Fruit fly (Drosophila melanogaster) whole organism, prepupa: ENCODE data around the gene CG34300.

ENCODE experiments used
- Blimp-1 ChIP-seq: fragments of 200-800 bp; sonication (Bioruptor generic); optimal IDR thresholded peaks from 3 replicates; lab custom pipeline; 2017; ENCODE audit warnings: missing biosample characterization, missing genetic modification characterization, mild to moderate bottlenecking, moderate library complexity, missing genetic modification reagents
- CG10669 ChIP-seq: fragments of 200-800 bp; sonication (Bioruptor generic); optimal IDR thresholded peaks from 3 replicates; lab custom pipeline; 2018; ENCODE audit warnings: missing biosample characterization, mild to moderate bottlenecking, missing genetic modification characterization, moderate library complexity
- CG11294 ChIP-seq: fragments of 200-800 bp; sonication (Bioruptor generic); IDR thresholded peaks from 2 replicates; pipeline ENCODE4 v1.3.6; 2022; ENCODE audit warnings: missing biosample characterization, missing genetic modification characterization
- CG11902 ChIP-seq: fragments of 200-800 bp; sonication (Bioruptor generic); optimal IDR thresholded peaks from 3 replicates; lab custom pipeline; 2016; ENCODE audit warnings: missing biosample characterization, missing genetic modification characterization
- CG15336 ChIP-seq: fragments of 200-800 bp; sonication (Bioruptor generic); IDR thresholded peaks from 2 replicates; pipeline ENCODE4 v1.3.6; 2022; ENCODE audit warnings: missing biosample characterization, missing genetic modification characterization
- CG1621 ChIP-seq: fragments of 200-800 bp; sonication (Bioruptor generic); optimal IDR thresholded peaks from 3 replicates; lab custom pipeline; 2018; ENCODE audit warnings: missing biosample characterization, mild to moderate bottlenecking, missing genetic modification characterization
- CG16779 ChIP-seq: fragments of 200-800 bp; sonication (Bioruptor generic); optimal IDR thresholded peaks from 3 replicates; lab custom pipeline; 2017; ENCODE audit warnings: missing biosample characterization, mild to moderate bottlenecking, missing genetic modification characterization
- CG3032 ChIP-seq: fragments of 200-800 bp; optimal IDR thresholded peaks from 2 replicates; lab custom pipeline; 2019; ENCODE audit warnings: missing biosample characterization, mild to moderate bottlenecking, missing genetic modification characterization, moderate library complexity
- CG32006 ChIP-seq: fragments of 200-800 bp; sonication (Bioruptor generic); optimal IDR thresholded peaks from 3 replicates; lab custom pipeline; 2017; ENCODE audit warnings: missing biosample characterization, mild to moderate bottlenecking, missing genetic modification characterization
- CG34406 ChIP-seq: fragments of 200-800 bp; sonication (Bioruptor generic); optimal IDR thresholded peaks from 3 replicates; lab custom pipeline; 2016; ENCODE audit warnings: missing biosample characterization, missing genetic modification characterization
- CG3919 ChIP-seq: fragments of 200-800 bp; sonication (Bioruptor generic); optimal IDR thresholded peaks from 3 replicates; lab custom pipeline; 2016; ENCODE audit warnings: missing biosample characterization, missing genetic modification characterization
- CG4318 ChIP-seq: fragments of 200-800 bp; sonication (Bioruptor generic); optimal IDR thresholded peaks from 3 replicates; lab custom pipeline; 2017; ENCODE audit warnings: missing biosample characterization, mild to moderate bottlenecking, missing genetic modification characterization
- CG6163 ChIP-seq: fragments of 200-800 bp; sonication (Bioruptor generic); IDR thresholded peaks from 3 replicates; pipeline ENCODE4 v1.3.6; 2022; ENCODE audit warnings: missing biosample characterization, missing genetic modification characterization
- CG6792 ChIP-seq: fragments of 200-800 bp; sonication (Bioruptor generic); optimal IDR thresholded peaks from 3 replicates; lab custom pipeline; 2016; ENCODE audit warnings: missing biosample characterization, missing genetic modification characterization
- CG6808 ChIP-seq: fragments of 200-800 bp; sonication (Bioruptor generic); optimal IDR thresholded peaks from 3 replicates; lab custom pipeline; 2017; ENCODE audit warnings: missing biosample characterization, missing genetic modification characterization, mild to moderate bottlenecking, moderate library complexity, missing genetic modification reagents
- CG6854 ChIP-seq: fragments of 200-800 bp; sonication (Bioruptor generic); optimal IDR thresholded peaks from 2 replicates; lab custom pipeline; 2017; ENCODE audit warnings: missing biosample characterization, mild to moderate bottlenecking, missing genetic modification characterization
- CG8119 ChIP-seq: fragments of 200-800 bp; sonication (Bioruptor generic); IDR thresholded peaks from 3 replicates; pipeline ENCODE4 v1.3.6; 2022; ENCODE audit warnings: missing biosample characterization, missing genetic modification characterization
- CG8319 ChIP-seq: fragments of 200-800 bp; sonication (Bioruptor generic); optimal IDR thresholded peaks from 3 replicates; lab custom pipeline; 2016; ENCODE audit warnings: missing biosample characterization, missing genetic modification characterization
- CG8632 ChIP-seq: fragments of 200-800 bp; sonication (Bioruptor generic); optimal IDR thresholded peaks from 3 replicates; lab custom pipeline; 2016; ENCODE audit warnings: missing biosample characterization, missing genetic modification characterization
- CG9139 ChIP-seq: fragments of 200-800 bp; sonication (Bioruptor generic); optimal IDR thresholded peaks from 3 replicates; lab custom pipeline; 2017; ENCODE audit warnings: missing biosample characterization, mild to moderate bottlenecking, missing genetic modification characterization
- Eip75B ChIP-seq: fragments of 200-800 bp; sonication (Bioruptor generic); optimal IDR thresholded peaks from 3 replicates; lab custom pipeline; 2016; ENCODE audit warnings: missing biosample characterization, missing genetic modification characterization
- Eip78C ChIP-seq: fragments of 200-800 bp; sonication (Bioruptor generic); peaks from one replicate; lab custom pipeline; 2016; ENCODE audit warnings: missing biosample characterization, missing genetic modification characterization
- Eip93F ChIP-seq: fragments of 200-800 bp; sonication (Bioruptor generic); optimal IDR thresholded peaks from 2 replicates; lab custom pipeline; 2016; ENCODE audit warnings: missing biosample characterization, mild to moderate bottlenecking, missing genetic modification characterization
- Ets21C ChIP-seq: fragments of 200-800 bp; sonication (Bioruptor generic); optimal IDR thresholded peaks from 3 replicates; lab custom pipeline; 2016; ENCODE audit warnings: missing biosample characterization, missing genetic modification characterization
- Ets96B ChIP-seq: fragments of 200-800 bp; optimal IDR thresholded peaks from 2 replicates; lab custom pipeline; 2019; ENCODE audit warnings: missing biosample characterization, mild to moderate bottlenecking, missing genetic modification characterization, moderate library complexity
- Gug ChIP-seq: fragments of 200-800 bp; sonication (Bioruptor generic); IDR thresholded peaks from 2 replicates; pipeline ENCODE4 v1.3.6; 2022; ENCODE audit warnings: missing biosample characterization, missing genetic modification characterization
- Hr38 ChIP-seq: sonication (Bioruptor generic); optimal IDR thresholded peaks from 2 replicates; lab custom pipeline; 2016; ENCODE audit warnings: missing biosample characterization, missing genetic modification characterization
- Hr4 ChIP-seq: fragments of 200-800 bp; sonication (Bioruptor generic); optimal IDR thresholded peaks from 3 replicates; lab custom pipeline; 2016; ENCODE audit warnings: missing biosample characterization, missing genetic modification characterization
- Met ChIP-seq: fragments of 200-800 bp; sonication (Bioruptor generic); optimal IDR thresholded peaks from 3 replicates; lab custom pipeline; 2016; ENCODE audit warnings: missing biosample characterization, missing genetic modification characterization
- OdsH ChIP-seq: fragments of 200-800 bp; sonication (Bioruptor generic); optimal IDR thresholded peaks from 3 replicates; lab custom pipeline; 2016; ENCODE audit warnings: missing biosample characterization, missing genetic modification characterization
- Smox ChIP-seq: fragments of 200-800 bp; sonication (Bioruptor generic); optimal IDR thresholded peaks from 3 replicates; lab custom pipeline; 2016; ENCODE audit warnings: missing biosample characterization, missing genetic modification characterization
- Sox102F ChIP-seq: fragments of 200-800 bp; sonication (Bioruptor generic); optimal IDR thresholded peaks from 2 replicates; lab custom pipeline; 2016; ENCODE audit warnings: missing biosample characterization, mild to moderate bottlenecking, missing genetic modification characterization
- Sox14 ChIP-seq: fragments of 200-800 bp; sonication (Bioruptor generic); optimal IDR thresholded peaks from 3 replicates; lab custom pipeline; 2016; ENCODE audit warnings: missing biosample characterization, missing genetic modification characterization
- achi ChIP-seq: fragments of 200-800 bp; sonication (Bioruptor generic); optimal IDR thresholded peaks from 3 replicates; lab custom pipeline; 2016; ENCODE audit warnings: missing biosample characterization, missing genetic modification characterization
- cyc ChIP-seq: fragments of 200-800 bp; sonication (Bioruptor generic); optimal IDR thresholded peaks from 3 replicates; lab custom pipeline; 2016; ENCODE audit warnings: missing biosample characterization, missing genetic modification characterization
- dsx ChIP-seq: fragments of 200-800 bp; optimal IDR thresholded peaks from 3 replicates; lab custom pipeline; 2019; ENCODE audit warnings: missing biosample characterization, mild to moderate bottlenecking, missing genetic modification characterization, moderate library complexity; ENCODE audit not compliant: poor library complexity, severe bottlenecking
- eg ChIP-seq: fragments of 200-800 bp; sonication (Bioruptor generic); IDR thresholded peaks from 3 replicates; pipeline ENCODE4 v1.3.6; 2022; ENCODE audit warnings: missing biosample characterization, missing genetic modification characterization
- fd85E ChIP-seq: fragments of 200-800 bp; sonication (Bioruptor generic); optimal IDR thresholded peaks from 3 replicates; lab custom pipeline; 2016; ENCODE audit warnings: missing biosample characterization, missing genetic modification characterization
- fkh ChIP-seq: fragments of 200-800 bp; sonication (Bioruptor generic); optimal IDR thresholded peaks from 3 replicates; lab custom pipeline; 2017; ENCODE audit warnings: missing biosample characterization, mild to moderate bottlenecking, missing genetic modification characterization, moderate library complexity
- net ChIP-seq: fragments of 200-800 bp; sonication (Bioruptor generic); optimal IDR thresholded peaks from 3 replicates; lab custom pipeline; 2016; ENCODE audit warnings: missing biosample characterization, missing genetic modification characterization
- pdm3 ChIP-seq: fragments of 200-800 bp; sonication (Bioruptor generic); optimal IDR thresholded peaks from 3 replicates; lab custom pipeline; 2016; ENCODE audit warnings: missing biosample characterization, missing genetic modification characterization
- salr ChIP-seq, 2 experiments: fragments of 200-800 bp; sonication (Bioruptor generic); optimal IDR thresholded peaks; 3 replicates each; lab custom pipeline; 2016 to 2018; ENCODE audit warnings: missing biosample characterization in 2 of 2, missing genetic modification characterization in 2 of 2, mild to moderate bottlenecking in 1 of 2
- spab ChIP-seq: fragments of 200-800 bp; sonication (Bioruptor generic); optimal IDR thresholded peaks from 2 replicates; lab custom pipeline; 2017; ENCODE audit warnings: missing biosample characterization, mild to moderate bottlenecking, missing genetic modification characterization, missing genetic modification reagents
- ss ChIP-seq, 2 experiments: fragments of 200-800 bp; sonication (Bioruptor generic); optimal IDR thresholded peaks; 2 replicates in 1 of 2; 3 replicates in 1 of 2; lab custom pipeline; 2017 to 2018; ENCODE audit warnings: mild to moderate bottlenecking in 2 of 2, missing biosample characterization in 2 of 2, missing genetic modification characterization in 2 of 2, moderate library complexity in 1 of 2
- svp ChIP-seq: fragments of 200-800 bp; sonication (Bioruptor generic); peaks from one replicate; lab custom pipeline; 2016; ENCODE audit warnings: missing biosample characterization, missing genetic modification characterization
- topi ChIP-seq: fragments of 200-800 bp; sonication (Bioruptor generic); optimal IDR thresholded peaks from 3 replicates; lab custom pipeline; 2016; ENCODE audit warnings: missing biosample characterization, missing genetic modification characterization
- vri ChIP-seq: fragments of 200-800 bp; sonication (Bioruptor generic); optimal IDR thresholded peaks from 3 replicates; lab custom pipeline; 2016; ENCODE audit warnings: missing biosample characterization, mild to moderate bottlenecking, missing genetic modification characterization

Gene CG34300

dm6 chr3R:30258298-30258990 is 48.0 kb downstream of the CG34300 start (continued):
- TF ChIP-seq CG3919 (GFP tag; lab: Kevin White, UChicago) (peak; percentile 78), achi (GFP tag; lab: Kevin White, UChicago) (peak; percentile 80), CG10669 (peak; percentile 80), Hr4 (GFP tag; lab: Kevin White, UChicago) (peak; percentile 68), svp (peak; percentile 91), OdsH (GFP tag; lab: Kevin White, UChicago) (peak; percentile 84), fd85E (peak; percentile 61), CG11294 (GFP tag; lab: Robert Waterston, UW) (no peak), Gug (GFP tag; lab: Robert Waterston, UW) (peak; percentile 36; the same call in 1 of the 2 replicates), salr (GFP tag; optimal IDR thresholded peaks at IDR 0.05; lab: Kevin White, UChicago) (peak; percentile 47 to 74), Smox (GFP tag; lab: Kevin White, UChicago) (peak; percentile 76), CG8632 (peak; percentile 87), fkh (GFP tag; lab: Kevin White, UChicago) (no peak), CG6854 (peak; percentile 1)

- TF ChIP-seq cyc (GFP tag; lab: Kevin White, UChicago) (peak; percentile 62), salr (GFP tag; optimal IDR thresholded peaks at IDR 0.05; lab: Kevin White, UChicago) (peak; percentile 48 to 59), CG6163 (peak; percentile 89), CG15336 (GFP tag; lab: Robert Waterston, UW) (peak; percentile 73), CG16779 (tag; lab: Kevin White, UChicago) (peak; percentile 70), CG11902 (GFP tag; lab: Kevin White, UChicago) (peak; percentile 73), CG8319 (GFP tag; lab: Kevin White, UChicago) (peak; percentile 81), topi (GFP tag; lab: Kevin White, UChicago) (peak; percentile 94), CG32006 (GFP tag; lab: Kevin White, UChicago) (peak; percentile 64), Eip78C (GFP tag; lab: Kevin White, UChicago) (peak; percentile 99), Met (GFP tag; lab: Kevin White, UChicago) (peak; percentile 97), Ets21C (peak; percentile 74), Sox102F (GFP tag; lab: Kevin White, UChicago) (peak; percentile 91), vri (GFP tag; lab: Kevin White, UChicago) (peak; percentile 88), Sox14 (GFP tag; lab: Kevin White, UChicago) (peak; percentile 78), Smox (GFP tag; lab: Kevin White, UChicago) (peak; percentile 88), Eip75B (peak; percentile 89), svp (peak; percentile 98), CG9139 (GFP tag; lab: Kevin White, UChicago) (peak; percentile 54), CG3919 (GFP tag; lab: Kevin White, UChicago) (peak; percentile 76), CG34406 (GFP tag; lab: Kevin White, UChicago) (peak; percentile 91), CG8119 (peak; percentile 63; the same call in 2 of the 3 replicates), Eip93F (GFP tag; lab: Kevin White, UChicago) (peak; percentile 93), CG6792 (peak; percentile 91), net (GFP tag; lab: Kevin White, UChicago) (peak; percentile 79), CG8632 (peak; percentile 89), fkh (GFP tag; lab: Kevin White, UChicago) (no peak), CG11294 (GFP tag; lab: Robert Waterston, UW) (no peak), CG4318 (GFP tag; lab: Kevin White, UChicago) (peak; percentile 10), Gug (GFP tag; lab: Robert Waterston, UW) (peak; percentile 63), spab (GFP tag; lab: Kevin White, UChicago) (peak; percentile 69), CG6808 (peak; percentile 62), Ets96B (tag; lab: Kevin White, UChicago) (peak; percentile 90), Hr4 (GFP tag; lab: Kevin White, UChicago) (peak; percentile 80), pdm3 (peak; percentile 78), Blimp-1 (GFP tag; lab: Kevin White, UChicago) (peak; percentile 35), CG3032 (peak; percentile 80), Hr38 (GFP tag; lab: Kevin White, UChicago) (no peak), dsx (GFP tag; lab: Kevin White, UChicago) (peak; percentile 85), ss (GFP tag; optimal IDR thresholded peaks at IDR 0.05; lab: Kevin White, UChicago) (peak; percentile 73 to 81), fd85E (no peak), CG10669 (peak; percentile 74), CG1621 (tag; lab: Kevin White, UChicago) (peak; percentile 80), eg (GFP tag; lab: Robert Waterston, UW) (no peak)
These were observed 48.9 kb downstream of the CG34300 start for dm6 chr3R:30257588-30257987.
